Fruit fly (Drosophila melanogaster) whole organism, prepupa: ENCODE results near the gene polybromo.

Experiments
- Blimp-1 ChIP-seq: fragments of 200-800 bp; sonication (Bioruptor generic); optimal IDR thresholded peaks from 3 replicates; lab custom pipeline; 2017; ENCODE audit warnings: missing biosample characterization, missing genetic modification characterization, mild to moderate bottlenecking, moderate library complexity, missing genetic modification reagents
- CG11294 ChIP-seq: fragments of 200-800 bp; sonication (Bioruptor generic); IDR thresholded peaks from 2 replicates; pipeline ENCODE4 v1.3.6; 2022; ENCODE audit warnings: missing biosample characterization, missing genetic modification characterization
- CG11902 ChIP-seq: fragments of 200-800 bp; sonication (Bioruptor generic); optimal IDR thresholded peaks from 3 replicates; lab custom pipeline; 2016; ENCODE audit warnings: missing biosample characterization, missing genetic modification characterization
- CG1621 ChIP-seq: fragments of 200-800 bp; sonication (Bioruptor generic); optimal IDR thresholded peaks from 3 replicates; lab custom pipeline; 2018; ENCODE audit warnings: missing biosample characterization, mild to moderate bottlenecking, missing genetic modification characterization
- CG16779 ChIP-seq: fragments of 200-800 bp; sonication (Bioruptor generic); optimal IDR thresholded peaks from 3 replicates; lab custom pipeline; 2017; ENCODE audit warnings: missing biosample characterization, mild to moderate bottlenecking, missing genetic modification characterization
- CG31627 ChIP-seq: fragments of 200-800 bp; sonication (Bioruptor generic); optimal IDR thresholded peaks from 3 replicates; lab custom pipeline; 2016; ENCODE audit warnings: missing biosample characterization, missing genetic modification characterization
- CG32006 ChIP-seq: fragments of 200-800 bp; sonication (Bioruptor generic); optimal IDR thresholded peaks from 3 replicates; lab custom pipeline; 2017; ENCODE audit warnings: missing biosample characterization, mild to moderate bottlenecking, missing genetic modification characterization
- CG4318 ChIP-seq: fragments of 200-800 bp; sonication (Bioruptor generic); optimal IDR thresholded peaks from 3 replicates; lab custom pipeline; 2017; ENCODE audit warnings: missing biosample characterization, mild to moderate bottlenecking, missing genetic modification characterization
- CG6163 ChIP-seq: fragments of 200-800 bp; sonication (Bioruptor generic); IDR thresholded peaks from 3 replicates; pipeline ENCODE4 v1.3.6; 2022; ENCODE audit warnings: missing biosample characterization, missing genetic modification characterization
- CG6276 ChIP-seq: fragments of 200-800 bp; sonication (Bioruptor generic); optimal IDR thresholded peaks from 2 replicates; lab custom pipeline; 2017; ENCODE audit warnings: missing biosample characterization, mild to moderate bottlenecking, missing genetic modification characterization
- CG6792 ChIP-seq: fragments of 200-800 bp; sonication (Bioruptor generic); optimal IDR thresholded peaks from 3 replicates; lab custom pipeline; 2016; ENCODE audit warnings: missing biosample characterization, missing genetic modification characterization
- CG6808 ChIP-seq: fragments of 200-800 bp; sonication (Bioruptor generic); optimal IDR thresholded peaks from 3 replicates; lab custom pipeline; 2017; ENCODE audit warnings: missing biosample characterization, missing genetic modification characterization, mild to moderate bottlenecking, moderate library complexity, missing genetic modification reagents
- CG6854 ChIP-seq: fragments of 200-800 bp; sonication (Bioruptor generic); optimal IDR thresholded peaks from 2 replicates; lab custom pipeline; 2017; ENCODE audit warnings: missing biosample characterization, mild to moderate bottlenecking, missing genetic modification characterization
- CG7368 ChIP-seq: fragments of 200-800 bp; sonication (Bioruptor generic); optimal IDR thresholded peaks from 3 replicates; lab custom pipeline; 2016; ENCODE audit warnings: missing biosample characterization, missing genetic modification characterization
- CG8319 ChIP-seq: fragments of 200-800 bp; sonication (Bioruptor generic); optimal IDR thresholded peaks from 3 replicates; lab custom pipeline; 2016; ENCODE audit warnings: missing biosample characterization, missing genetic modification characterization
- CG8632 ChIP-seq: fragments of 200-800 bp; sonication (Bioruptor generic); optimal IDR thresholded peaks from 3 replicates; lab custom pipeline; 2016; ENCODE audit warnings: missing biosample characterization, missing genetic modification characterization
- CG9139 ChIP-seq: fragments of 200-800 bp; sonication (Bioruptor generic); optimal IDR thresholded peaks from 3 replicates; lab custom pipeline; 2017; ENCODE audit warnings: missing biosample characterization, mild to moderate bottlenecking, missing genetic modification characterization
- Eip93F ChIP-seq: fragments of 200-800 bp; sonication (Bioruptor generic); optimal IDR thresholded peaks from 2 replicates; lab custom pipeline; 2016; ENCODE audit warnings: missing biosample characterization, mild to moderate bottlenecking, missing genetic modification characterization
- Gug ChIP-seq: fragments of 200-800 bp; sonication (Bioruptor generic); IDR thresholded peaks from 2 replicates; pipeline ENCODE4 v1.3.6; 2022; ENCODE audit warnings: missing biosample characterization, missing genetic modification characterization
- Hr38 ChIP-seq: sonication (Bioruptor generic); optimal IDR thresholded peaks from 2 replicates; lab custom pipeline; 2016; ENCODE audit warnings: missing biosample characterization, missing genetic modification characterization
- Hr39 ChIP-seq: fragments of 200-800 bp; sonication (Bioruptor generic); optimal IDR thresholded peaks from 2 replicates; lab custom pipeline; 2016; ENCODE audit warnings: missing biosample characterization, missing genetic modification characterization
- Lpt ChIP-seq: fragments of 200-800 bp; sonication (Bioruptor generic); optimal IDR thresholded peaks from 3 replicates; lab custom pipeline; 2016; ENCODE audit warnings: missing biosample characterization, missing genetic modification characterization
- Met ChIP-seq: fragments of 200-800 bp; sonication (Bioruptor generic); optimal IDR thresholded peaks from 3 replicates; lab custom pipeline; 2016; ENCODE audit warnings: missing biosample characterization, missing genetic modification characterization
- OdsH ChIP-seq: fragments of 200-800 bp; sonication (Bioruptor generic); optimal IDR thresholded peaks from 3 replicates; lab custom pipeline; 2016; ENCODE audit warnings: missing biosample characterization, missing genetic modification characterization
- Smox ChIP-seq: fragments of 200-800 bp; sonication (Bioruptor generic); optimal IDR thresholded peaks from 3 replicates; lab custom pipeline; 2016; ENCODE audit warnings: missing biosample characterization, missing genetic modification characterization
- Sox102F ChIP-seq: fragments of 200-800 bp; sonication (Bioruptor generic); optimal IDR thresholded peaks from 2 replicates; lab custom pipeline; 2016; ENCODE audit warnings: missing biosample characterization, mild to moderate bottlenecking, missing genetic modification characterization
- Sox14 ChIP-seq: fragments of 200-800 bp; sonication (Bioruptor generic); optimal IDR thresholded peaks from 3 replicates; lab custom pipeline; 2016; ENCODE audit warnings: missing biosample characterization, missing genetic modification characterization
- Sox15 ChIP-seq: fragments of 200-800 bp; sonication (Bioruptor generic); optimal IDR thresholded peaks from 3 replicates; lab custom pipeline; 2016; ENCODE audit warnings: missing biosample characterization, missing genetic modification characterization
- achi ChIP-seq: fragments of 200-800 bp; sonication (Bioruptor generic); optimal IDR thresholded peaks from 3 replicates; lab custom pipeline; 2016; ENCODE audit warnings: missing biosample characterization, missing genetic modification characterization
- acj6 ChIP-seq: fragments of 200-800 bp; sonication (Bioruptor generic); optimal IDR thresholded peaks from 3 replicates; lab custom pipeline; 2016; ENCODE audit warnings: missing biosample characterization, missing genetic modification characterization
- cyc ChIP-seq: fragments of 200-800 bp; sonication (Bioruptor generic); optimal IDR thresholded peaks from 3 replicates; lab custom pipeline; 2016; ENCODE audit warnings: missing biosample characterization, missing genetic modification characterization
- dsx ChIP-seq: fragments of 200-800 bp; optimal IDR thresholded peaks from 3 replicates; lab custom pipeline; 2019; ENCODE audit warnings: missing biosample characterization, mild to moderate bottlenecking, missing genetic modification characterization, moderate library complexity; ENCODE audit not compliant: poor library complexity, severe bottlenecking
- fd59A ChIP-seq: fragments of 200-800 bp; sonication (Bioruptor generic); optimal IDR thresholded peaks from 2 replicates; lab custom pipeline; 2017; ENCODE audit warnings: missing biosample characterization, mild to moderate bottlenecking, missing genetic modification characterization, missing genetic modification reagents
- fd85E ChIP-seq: fragments of 200-800 bp; sonication (Bioruptor generic); optimal IDR thresholded peaks from 3 replicates; lab custom pipeline; 2016; ENCODE audit warnings: missing biosample characterization, missing genetic modification characterization
- fkh ChIP-seq: fragments of 200-800 bp; sonication (Bioruptor generic); optimal IDR thresholded peaks from 3 replicates; lab custom pipeline; 2017; ENCODE audit warnings: missing biosample characterization, mild to moderate bottlenecking, missing genetic modification characterization, moderate library complexity
- net ChIP-seq: fragments of 200-800 bp; sonication (Bioruptor generic); optimal IDR thresholded peaks from 3 replicates; lab custom pipeline; 2016; ENCODE audit warnings: missing biosample characterization, missing genetic modification characterization
- pdm3 ChIP-seq: fragments of 200-800 bp; sonication (Bioruptor generic); optimal IDR thresholded peaks from 3 replicates; lab custom pipeline; 2016; ENCODE audit warnings: missing biosample characterization, missing genetic modification characterization
- salr ChIP-seq, 2 experiments: fragments of 200-800 bp; sonication (Bioruptor generic); optimal IDR thresholded peaks; 3 replicates each; lab custom pipeline; 2016 to 2018; ENCODE audit warnings: missing biosample characterization in 2 of 2, missing genetic modification characterization in 2 of 2, mild to moderate bottlenecking in 1 of 2
- spab ChIP-seq: fragments of 200-800 bp; sonication (Bioruptor generic); optimal IDR thresholded peaks from 2 replicates; lab custom pipeline; 2017; ENCODE audit warnings: missing biosample characterization, mild to moderate bottlenecking, missing genetic modification characterization, missing genetic modification reagents
- svp ChIP-seq: fragments of 200-800 bp; sonication (Bioruptor generic); peaks from one replicate; lab custom pipeline; 2016; ENCODE audit warnings: missing biosample characterization, missing genetic modification characterization
- vri ChIP-seq: fragments of 200-800 bp; sonication (Bioruptor generic); optimal IDR thresholded peaks from 3 replicates; lab custom pipeline; 2016; ENCODE audit warnings: missing biosample characterization, mild to moderate bottlenecking, missing genetic modification characterization

Gene polybromo

DNA sequence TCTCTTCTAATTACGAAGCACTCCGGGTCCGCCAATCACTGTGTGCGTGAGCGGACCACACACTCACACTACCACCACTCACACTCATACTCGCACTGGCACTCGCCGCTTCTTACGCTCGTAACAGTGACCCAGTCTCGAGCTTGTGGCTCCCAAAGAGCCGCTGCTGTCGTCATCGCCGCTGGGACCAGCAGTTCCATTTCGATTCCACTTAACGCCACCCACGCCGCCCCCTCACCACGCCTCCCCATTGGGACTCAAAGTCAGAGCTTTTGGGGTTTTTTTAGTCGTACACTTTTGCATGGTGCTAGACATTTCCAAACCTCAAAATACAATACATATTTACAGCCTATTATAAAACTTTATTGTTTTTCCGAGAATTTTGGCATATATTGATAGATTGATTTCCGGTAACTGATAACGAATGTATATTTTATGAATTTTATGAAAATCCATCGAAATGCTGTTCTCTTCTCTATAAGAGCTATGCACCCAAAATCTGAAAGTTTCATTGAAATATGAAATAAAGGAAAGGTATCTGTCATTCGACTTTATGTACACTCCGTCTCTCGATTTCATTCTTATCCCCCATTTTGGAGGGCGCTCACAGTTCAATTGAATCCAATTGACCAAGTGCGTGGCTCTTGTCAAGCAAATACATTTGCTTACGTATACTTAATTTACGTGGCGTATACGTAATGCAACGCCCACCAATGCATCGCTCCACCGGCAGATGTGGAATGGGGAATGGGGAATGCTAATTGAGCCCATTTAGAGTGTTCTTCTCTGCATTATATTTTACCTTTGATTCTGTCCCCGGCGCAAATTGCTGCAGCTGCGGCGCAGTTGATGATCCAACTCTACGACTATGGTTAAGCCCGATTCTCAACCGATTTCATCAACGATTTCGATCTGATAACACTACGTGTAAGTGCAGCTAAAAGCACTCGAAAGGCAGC, 33.5 kb downstream of the polybromo start, which contains the start of gene CG42331 (continued):
- TF ChIP-seq Eip93F (GFP tag; lab: Kevin White, UChicago) (no peak), vri (GFP tag; lab: Kevin White, UChicago) (no peak), CG6854 (no peak), OdsH (GFP tag; lab: Kevin White, UChicago) (peak; percentile 15), achi (GFP tag; lab: Kevin White, UChicago) (peak; percentile 18), pdm3 (GFP tag; lab: Kevin White, UChicago) (no peak), CG11294 (GFP tag; lab: Robert Waterston, UW) (no peak), Hr38 (GFP tag; lab: Kevin White, UChicago) (no peak), Smox (GFP tag; lab: Kevin White, UChicago) (peak; percentile 3), cyc (GFP tag; lab: Kevin White, UChicago) (no peak)

DNA sequence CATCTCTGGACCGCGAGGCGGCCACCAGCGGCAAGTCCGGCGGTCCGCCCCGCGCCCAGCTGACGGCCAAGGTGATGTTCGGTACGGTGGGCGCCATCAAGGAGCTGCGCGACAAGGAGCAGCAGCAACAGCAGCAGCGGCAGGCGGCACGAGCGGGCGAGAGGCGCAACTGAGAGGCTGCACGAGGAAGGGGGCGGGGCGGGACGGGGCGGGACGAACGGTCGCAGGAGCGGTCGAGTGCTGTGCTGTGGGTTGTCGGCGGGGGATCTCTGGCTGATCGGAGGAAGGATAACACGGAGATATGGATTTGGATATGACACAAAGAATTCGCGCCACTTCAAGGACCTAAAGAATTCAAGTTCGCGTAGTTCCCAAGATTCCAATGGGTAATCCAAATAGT, 35.5 kb downstream of the polybromo start:
- no peak for TF ChIP-seq CG31627 (GFP tag; lab: Kevin White, UChicago)
- TF ChIP-seq CG32006 (GFP tag; lab: Kevin White, UChicago) = no peak
- TF ChIP-seq Sox15 (GFP tag; lab: Kevin White, UChicago) = no peak
- no peak for TF ChIP-seq CG16779
- TF ChIP-seq CG6792 (GFP tag; lab: Kevin White, UChicago) = no peak
- no peak for TF ChIP-seq fd85E (GFP tag; lab: Kevin White, UChicago)
- TF ChIP-seq, all 60 proteins: peak for 0

DNA sequence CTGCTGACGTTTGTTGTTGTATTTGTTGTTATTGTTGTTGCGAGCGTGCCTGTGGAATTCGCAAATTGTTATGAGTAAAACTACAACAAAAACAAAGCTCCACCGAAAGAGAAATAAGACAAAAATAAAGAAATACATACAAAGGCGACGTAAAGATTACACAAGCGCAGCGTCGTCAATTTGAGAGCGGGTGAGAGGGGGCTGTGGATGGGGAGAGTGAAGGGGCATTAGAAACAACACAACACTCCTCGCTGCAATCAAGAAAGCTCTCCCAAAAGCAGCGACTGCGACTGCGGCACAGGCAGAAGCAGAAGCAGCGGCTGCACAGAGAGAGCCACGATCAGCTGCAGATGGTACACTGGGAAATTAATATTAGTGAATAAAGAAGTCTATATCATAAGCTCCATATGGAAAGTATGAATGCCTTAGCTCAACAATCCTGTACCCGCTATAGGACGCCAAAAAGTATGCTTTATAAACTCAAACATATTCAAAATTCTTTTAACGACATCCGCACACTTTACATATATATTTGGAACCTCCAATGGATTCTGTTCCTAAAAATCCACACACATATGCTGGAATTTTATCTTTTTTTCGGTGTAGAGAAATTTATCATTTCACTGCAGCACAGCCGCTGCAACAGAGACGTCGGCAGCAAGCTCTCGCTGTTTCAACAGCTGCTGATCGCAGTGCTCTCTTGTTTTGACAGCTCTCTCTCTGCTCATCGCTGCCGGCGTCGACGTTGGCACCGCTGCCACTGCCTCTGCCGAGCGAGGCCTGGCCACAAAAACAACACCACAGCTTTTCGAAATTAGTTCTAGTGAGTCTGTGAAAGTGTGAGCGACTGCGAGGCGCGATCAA, 36.3 kb downstream of the polybromo start, which contains the start of gene CG13631:
CG13631 (plus strand) TSS at position 814 of the 864 bp plus-strand sequence.
- peak; percentile 98 for TF ChIP-seq Gug (GFP tag; lab: Robert Waterston, UW)
- peak; percentile 99 for TF ChIP-seq Lpt
- peak; percentile 100 for TF ChIP-seq CG32006 (GFP tag; lab: Kevin White, UChicago)
- peak; percentile 96 for TF ChIP-seq CG11902 (GFP tag; lab: Kevin White, UChicago)
- TF ChIP-seq Smox (GFP tag; lab: Kevin White, UChicago) = peak; percentile 94
- TF ChIP-seq cyc (GFP tag; lab: Kevin White, UChicago) = peak; percentile 97
- peak; percentile 96 for TF ChIP-seq Met
- peak; percentile 98 for TF ChIP-seq OdsH (GFP tag; lab: Kevin White, UChicago)
- peak; percentile 70 to 99 for TF ChIP-seq salr (GFP tag; optimal IDR thresholded peaks at IDR 0.05; lab: Kevin White, UChicago)
- peak; percentile 83 for TF ChIP-seq spab (GFP tag; lab: Kevin White, UChicago)
- TF ChIP-seq CG6808 (GFP tag; lab: Kevin White, UChicago) = peak; percentile 80
- peak; percentile 81 for TF ChIP-seq Blimp-1
- TF ChIP-seq fd85E (GFP tag; lab: Kevin White, UChicago) = peak; percentile 80
- TF ChIP-seq Sox14 = peak; percentile 98
- peak; percentile 96 for TF ChIP-seq svp (GFP tag; lab: Kevin White, UChicago)
- peak; percentile 93 for TF ChIP-seq vri (GFP tag; lab: Kevin White, UChicago)
- peak; percentile 81 for TF ChIP-seq fd59A (GFP tag; lab: Kevin White, UChicago)
- peak; percentile 98 for TF ChIP-seq CG31627 (GFP tag; lab: Kevin White, UChicago)
- peak; percentile 96 for TF ChIP-seq CG6163 (GFP tag; lab: Robert Waterston, UW)
- TF ChIP-seq CG6276 = peak; percentile 99
- TF ChIP-seq CG6854 = peak; percentile 83
- peak; percentile 98 for TF ChIP-seq net (GFP tag; lab: Kevin White, UChicago)
- TF ChIP-seq Eip93F (GFP tag; lab: Kevin White, UChicago) = peak; percentile 73
- TF ChIP-seq Hr38 (GFP tag; lab: Kevin White, UChicago) = peak; percentile 81
- TF ChIP-seq CG7368 = peak; percentile 93
- TF ChIP-seq fkh (GFP tag; lab: Kevin White, UChicago) = peak; percentile 27
- peak; percentile 97 for TF ChIP-seq CG6792 (GFP tag; lab: Kevin White, UChicago)
- peak; percentile 98 for TF ChIP-seq acj6
- TF ChIP-seq Sox15 (GFP tag; lab: Kevin White, UChicago) = peak; percentile 95
- TF ChIP-seq CG1621 = peak; percentile 78
- TF ChIP-seq Hr39 (GFP tag; lab: Kevin White, UChicago) = peak; percentile 97
- TF ChIP-seq dsx (GFP tag; lab: Kevin White, UChicago) = peak; percentile 75
- peak; percentile 97 for TF ChIP-seq CG8319
- TF ChIP-seq CG4318 (GFP tag; lab: Kevin White, UChicago) = peak; percentile 99
- TF ChIP-seq Sox102F (GFP tag; lab: Kevin White, UChicago) = peak; percentile 94
- TF ChIP-seq CG8632 (GFP tag; lab: Kevin White, UChicago) = peak; percentile 94
- TF ChIP-seq CG9139 (GFP tag; lab: Kevin White, UChicago) = peak; percentile 66
